Fruit fly (Drosophila melanogaster) whole organism, embryonic: Measurements from ENCODE around the gene CG8944.

ENCODE experiments used
- ATbp ChIP-seq: fragments of 200-800 bp; sonication (Bioruptor generic); optimal IDR thresholded peaks from 2 replicates; lab custom pipeline; 2017; ENCODE audit warnings: missing biosample characterization, mild to moderate bottlenecking, missing genetic modification characterization, missing genetic modification reagents
- Atf3 ChIP-seq: fragments of 200-800 bp; sonication (Bioruptor generic); optimal IDR thresholded peaks from 3 replicates; lab custom pipeline; 2016; ENCODE audit warnings: missing biosample characterization, missing genetic modification characterization
- Bdp1 ChIP-seq: fragments of 200-800 bp; sonication (Bioruptor generic); optimal IDR thresholded peaks from 3 replicates; lab custom pipeline; 2016; ENCODE audit warnings: missing biosample characterization, missing genetic modification characterization
- BtbVII ChIP-seq: fragments of 200-800 bp; sonication (Bioruptor generic); optimal IDR thresholded peaks from 3 replicates; lab custom pipeline; 2017; ENCODE audit warnings: missing biosample characterization, mild to moderate bottlenecking, missing genetic modification characterization
- CG11398 ChIP-seq: fragments of 200-800 bp; sonication (Bioruptor generic); optimal IDR thresholded peaks from 2 replicates; lab custom pipeline; 2016; ENCODE audit warnings: missing biosample characterization, missing genetic modification characterization
- CG11560 ChIP-seq: fragments of 200-800 bp; sonication (Bioruptor generic); IDR thresholded peaks from 3 replicates; pipeline ENCODE4 v1.3.6; 2022; ENCODE audit warnings: missing biosample characterization, missing genetic modification characterization
- CG13424 ChIP-seq: fragments of 200-800 bp; sonication (Bioruptor generic); optimal IDR thresholded peaks from 2 replicates; lab custom pipeline; 2019; ENCODE audit warnings: missing biosample characterization, mild to moderate bottlenecking, missing genetic modification characterization, moderate library complexity
- CG18011 ChIP-seq: fragments of 200-800 bp; sonication (Bioruptor generic); optimal IDR thresholded peaks from 2 replicates; lab custom pipeline; 2017; ENCODE audit warnings: missing biosample characterization, missing genetic modification characterization, mild to moderate bottlenecking, moderate library complexity, missing genotype
- CG31441 ChIP-seq: fragments of 200-800 bp; sonication (Bioruptor generic); IDR thresholded peaks from 2 replicates; pipeline ENCODE4 v1.3.6; 2022; ENCODE audit warnings: missing biosample characterization, missing genetic modification characterization
- CG3163 ChIP-seq: fragments of 200-800 bp; sonication (Bioruptor generic); optimal IDR thresholded peaks from 3 replicates; lab custom pipeline; 2016; ENCODE audit warnings: missing biosample characterization, missing genetic modification characterization
- CG32532 ChIP-seq: fragments of 200-800 bp; sonication (Bioruptor generic); IDR thresholded peaks from 2 replicates; pipeline ENCODE4 v1.3.6; 2022; ENCODE audit warnings: missing biosample characterization, missing genetic modification characterization
- CG7357 ChIP-seq: fragments of 200-800 bp; sonication (Bioruptor generic); IDR thresholded peaks from 3 replicates; pipeline ENCODE4 v1.3.6; 2022; ENCODE audit warnings: missing biosample characterization, missing genetic modification characterization
- CG7745 ChIP-seq: fragments of 200-800 bp; sonication (Bioruptor generic); optimal IDR thresholded peaks from 2 replicates; lab custom pipeline; 2018; ENCODE audit warnings: missing biosample characterization, mild to moderate bottlenecking, missing genetic modification characterization, moderate library complexity
- CG8290 ChIP-seq, 3 experiments: fragments of 200-800 bp; sonication (Bioruptor generic); optimal IDR thresholded peaks; 2 replicates each; lab custom pipeline; 2016 to 2019; ENCODE audit warnings: missing biosample characterization in 3 of 3, missing genetic modification characterization in 3 of 3, mild to moderate bottlenecking in 2 of 3, moderate library complexity in 1 of 3
- Ets65A ChIP-seq: fragments of 200-800 bp; sonication (Bioruptor generic); peaks from one replicate; lab custom pipeline; 2016; ENCODE audit warnings: missing biosample characterization, missing genetic modification characterization
- H15 ChIP-seq: fragments of 200-800 bp; sonication (Bioruptor generic); IDR thresholded peaks from 3 replicates; pipeline ENCODE4 v1.3.6; 2022; ENCODE audit warnings: missing biosample characterization, missing genetic modification characterization
- H2.0 ChIP-seq: fragments of 200-800 bp; sonication (Bioruptor generic); IDR thresholded peaks from 2 replicates; pipeline ENCODE4 v1.3.6; 2022; ENCODE audit warnings: missing biosample characterization, missing genetic modification characterization
- MTF-1 ChIP-seq: fragments of 200-800 bp; sonication (Bioruptor generic); optimal IDR thresholded peaks from 2 replicates; lab custom pipeline; 2018; ENCODE audit warnings: missing biosample characterization, mild to moderate bottlenecking, missing genetic modification characterization, borderline replicate concordance
- Mad ChIP-seq: fragments of 200-800 bp; sonication (Bioruptor generic); optimal IDR thresholded peaks from 2 replicates; lab custom pipeline; 2016; ENCODE audit warnings: missing biosample characterization, missing genetic modification characterization
- Sin3A ChIP-seq: fragments of >200 bp; optimal IDR thresholded peaks from 2 replicates; lab custom pipeline; 2018
- Sox100B ChIP-seq: fragments of 200-800 bp; sonication (Bioruptor generic); optimal IDR thresholded peaks from 3 replicates; lab custom pipeline; 2018; ENCODE audit warnings: missing biosample characterization, mild to moderate bottlenecking, missing genetic modification characterization
- Sry-δ ChIP-seq: fragments of 200-800 bp; sonication (Bioruptor generic); optimal IDR thresholded peaks from 2 replicates; lab custom pipeline; 2016; ENCODE audit warnings: missing biosample characterization, missing genetic modification characterization
- Trl ChIP-seq, 3 experiments: fragments of >200 bp in 2 of 3; fragments of 200-800 bp in 1 of 3; sonication (Bioruptor generic) in 1 of 3; optimal IDR thresholded peaks; 2 replicates in 1 of 3; 3 replicates in 2 of 3; lab custom pipeline; 2016 to 2017; ENCODE audit warnings: missing biosample characterization in 1 of 3, missing genetic modification characterization in 1 of 3
- YL-1 ChIP-seq: fragments of 200-800 bp; sonication (Bioruptor generic); optimal IDR thresholded peaks from 3 replicates; lab custom pipeline; 2017; ENCODE audit warnings: missing biosample characterization, mild to moderate bottlenecking, missing genetic modification characterization
- bigmax ChIP-seq: fragments of 200-800 bp; sonication (Bioruptor generic); optimal IDR thresholded peaks from 2 replicates; lab custom pipeline; 2018; ENCODE audit warnings: missing biosample characterization, mild to moderate bottlenecking, missing genetic modification characterization
- bowl ChIP-seq: fragments of 200-800 bp; sonication (Bioruptor generic); IDR thresholded peaks from 2 replicates; pipeline ENCODE4 v1.3.6; 2022; ENCODE audit warnings: missing biosample characterization, missing genetic modification characterization
- cg ChIP-seq: fragments of 200-800 bp; sonication (Bioruptor generic); optimal IDR thresholded peaks from 3 replicates; lab custom pipeline; 2019; ENCODE audit warnings: missing biosample characterization, mild to moderate bottlenecking, missing genetic modification characterization, moderate library complexity
- chn ChIP-seq: fragments of 200-800 bp; sonication (Bioruptor generic); optimal IDR thresholded peaks from 2 replicates; lab custom pipeline; 2016; ENCODE audit warnings: missing biosample characterization, missing genetic modification characterization
- ems ChIP-seq: fragments of 200-800 bp; sonication (Bioruptor generic); optimal IDR thresholded peaks from 3 replicates; lab custom pipeline; 2016; ENCODE audit warnings: missing biosample characterization, missing genetic modification characterization
- esg ChIP-seq: fragments of 200-800 bp; sonication (Bioruptor generic); conservative IDR thresholded peaks from 2 replicates; pipeline ENCODE4 v1.3.6; 2022; ENCODE audit warnings: missing biosample characterization, missing genetic modification characterization
- ham ChIP-seq: fragments of 200-800 bp; sonication (Bioruptor generic); IDR thresholded peaks from 2 replicates; pipeline ENCODE4 v1.3.6; 2022; ENCODE audit warnings: missing biosample characterization, missing genetic modification characterization
- hkb ChIP-seq, 2 experiments: fragments of 200-800 bp in 1 of 2; fragments of >200 bp in 1 of 2; sonication (Bioruptor generic) in 1 of 2; IDR thresholded peaks in 1 of 2; optimal IDR thresholded peaks in 1 of 2; 2 replicates each; pipeline versions ENCODE4 v1.3.6 to Lab custom; 2017 to 2022; ENCODE audit warnings: missing biosample characterization in 1 of 2, missing genetic modification characterization in 1 of 2
- jumu ChIP-seq: fragments of 200-800 bp; sonication (Bioruptor generic); optimal IDR thresholded peaks from 3 replicates; lab custom pipeline; 2016; ENCODE audit warnings: missing biosample characterization, missing genetic modification characterization
- kah ChIP-seq: fragments of 200-800 bp; sonication (Bioruptor generic); optimal IDR thresholded peaks from 2 replicates; lab custom pipeline; 2018; ENCODE audit warnings: missing biosample characterization, mild to moderate bottlenecking, missing genetic modification characterization
- lab ChIP-seq: fragments of 200-800 bp; sonication (Bioruptor generic); optimal IDR thresholded peaks from 3 replicates; lab custom pipeline; 2017; ENCODE audit warnings: missing biosample characterization, missing genetic modification characterization, mild to moderate bottlenecking, moderate library complexity, missing genetic modification reagents
- lola ChIP-seq, 3 experiments: fragments of >200 bp in 2 of 3; fragments of 200-800 bp in 1 of 3; sonication (Bioruptor generic) in 1 of 3; optimal IDR thresholded peaks; 2 replicates each; lab custom pipeline; 2017 to 2019; ENCODE audit warnings: missing biosample characterization in 3 of 3, missing genetic modification characterization in 3 of 3, mild to moderate bottlenecking in 1 of 3, moderate library complexity in 1 of 3
- mirr ChIP-seq: fragments of 200-800 bp; sonication (Bioruptor generic); optimal IDR thresholded peaks from 3 replicates; lab custom pipeline; 2018; ENCODE audit warnings: missing biosample characterization, mild to moderate bottlenecking, missing genetic modification characterization
- nerfin-1 ChIP-seq: fragments of 200-800 bp; sonication (Bioruptor generic); optimal IDR thresholded peaks from 3 replicates; lab custom pipeline; 2019; ENCODE audit warnings: missing biosample characterization, mild to moderate bottlenecking, missing genetic modification characterization, moderate library complexity
- nom ChIP-seq: fragments of 200-800 bp; sonication (Bioruptor generic); optimal IDR thresholded peaks from 2 replicates; lab custom pipeline; 2017; ENCODE audit warnings: missing biosample characterization, missing genetic modification characterization, mild to moderate bottlenecking, moderate library complexity, missing genetic modification reagents
- phol ChIP-seq: fragments of 200-800 bp; sonication (Bioruptor generic); optimal IDR thresholded peaks from 3 replicates; lab custom pipeline; 2018; ENCODE audit warnings: missing biosample characterization, mild to moderate bottlenecking, missing genetic modification characterization, moderate library complexity
- prd ChIP-seq, 3 experiments: fragments of >200 bp in 2 of 3; fragments of 200-800 bp in 1 of 3; sonication (Bioruptor generic) in 1 of 3; optimal IDR thresholded peaks in 2 of 3; IDR thresholded peaks in 1 of 3; 2 replicates in 2 of 3; 3 replicates in 1 of 3; pipeline versions ENCODE4 v1.3.6 to Lab custom; 2017 to 2022; ENCODE audit warnings: missing biosample characterization in 1 of 3, missing genetic modification characterization in 1 of 3
- psq ChIP-seq: fragments of 200-800 bp; sonication (Bioruptor generic); optimal IDR thresholded peaks from 2 replicates; lab custom pipeline; 2017; ENCODE audit warnings: missing biosample characterization, missing genetic modification characterization
- sens-2 ChIP-seq: fragments of 200-800 bp; sonication (Bioruptor generic); IDR thresholded peaks from 2 replicates; pipeline ENCODE4 v1.3.6; 2022; ENCODE audit warnings: missing biosample characterization, missing genetic modification characterization
- so ChIP-seq: fragments of 200-800 bp; sonication (Bioruptor generic); IDR thresholded peaks from 3 replicates; pipeline ENCODE4 v1.3.6; 2022; ENCODE audit warnings: missing biosample characterization, missing genetic modification characterization
- tna ChIP-seq: fragments of 200-800 bp; sonication (Bioruptor generic); IDR thresholded peaks from 2 replicates; pipeline ENCODE4 v1.3.6; 2022; ENCODE audit warnings: missing biosample characterization, missing genetic modification characterization; ENCODE audit not compliant: partially characterized antibody
- tup ChIP-seq: fragments of 200-800 bp; sonication (Bioruptor generic); optimal IDR thresholded peaks from 2 replicates; lab custom pipeline; 2016; ENCODE audit warnings: missing biosample characterization, mild to moderate bottlenecking, missing genetic modification characterization, moderate library complexity
- twi ChIP-seq: fragments of 200-800 bp; optimal IDR thresholded peaks from 2 replicates; lab custom pipeline; 2019; ENCODE audit warnings: missing biosample characterization, mild to moderate bottlenecking, missing genetic modification characterization, moderate library complexity
- unpg ChIP-seq: fragments of 200-800 bp; sonication (Bioruptor generic); optimal IDR thresholded peaks from 3 replicates; lab custom pipeline; 2018; ENCODE audit warnings: missing biosample characterization, mild to moderate bottlenecking, missing genetic modification characterization, moderate library complexity

CG8944 gene

dm6 chrX:15745905-15746681 is at the start of gene CG8944, which contains the start of gene CCT6 (continued):
- TF ChIP-seq CG11398 (GFP tag; lab: Kevin White, UChicago), result no peak
- TF ChIP-seq mirr (GFP tag; lab: Kevin White, UChicago), result no peak
- TF ChIP-seq hkb (optimal IDR thresholded peaks at IDR 0.05; lab: Kevin White, UChicago), result no peak
- TF ChIP-seq hkb (GFP tag; IDR thresholded peaks at IDR 0.05; lab: Robert Waterston, UW), result no peak
- TF ChIP-seq so, result no peak
- TF ChIP-seq bigmax (GFP tag; lab: Kevin White, UChicago), result no peak
- TF ChIP-seq CG18011 (GFP tag; lab: Kevin White, UChicago), result no peak
- TF ChIP-seq CG7745 (tag; lab: Kevin White, UChicago), result no peak
- TF ChIP-seq Bdp1 (GFP tag; lab: Kevin White, UChicago), result no peak
- peak; percentile 69 for TF ChIP-seq Sry-δ
- no peak for TF ChIP-seq esg
- TF ChIP-seq phol (tag; lab: Kevin White, UChicago), result peak; percentile 36
- no peak for TF ChIP-seq prd (optimal IDR thresholded peaks at IDR 0.05; lab: Kevin White, UChicago)
- no peak; the same call in 2 of the 3 replicates for TF ChIP-seq prd (GFP tag; IDR thresholded peaks at IDR 0.05; lab: Robert Waterston, UW)
- TF ChIP-seq ems (GFP tag; lab: Kevin White, UChicago), result no peak
- TF ChIP-seq Sox100B (GFP tag; lab: Kevin White, UChicago), result no peak
- TF ChIP-seq kah (GFP tag; lab: Kevin White, UChicago), result no peak
- peak; percentile 81 for TF ChIP-seq Ets65A (GFP tag; lab: Kevin White, UChicago)
- TF ChIP-seq nerfin-1 (tag; lab: Kevin White, UChicago), result no peak
- TF ChIP-seq cg (GFP tag; lab: Kevin White, UChicago), result no peak
- TF ChIP-seq unpg (GFP tag; lab: Kevin White, UChicago), result no peak
- no peak for TF ChIP-seq bowl
- TF ChIP-seq CG13424 (tag; lab: Kevin White, UChicago), result peak; percentile 29
- TF ChIP-seq twi, result no peak
- no peak for TF ChIP-seq lab (GFP tag; lab: Kevin White, UChicago)
- no peak for TF ChIP-seq H15
- TF ChIP-seq Trl (optimal IDR thresholded peaks at IDR 0.05; lab: Kevin White, UChicago), result no peak
- TF ChIP-seq Trl (GFP tag; optimal IDR thresholded peaks at IDR 0.05; lab: Kevin White, UChicago), result no peak
- TF ChIP-seq psq (GFP tag; lab: Kevin White, UChicago), result no peak
- no peak for TF ChIP-seq CG31441 (GFP tag; lab: Robert Waterston, UW)
- no peak for TF ChIP-seq tna
- TF ChIP-seq CG3163 (GFP tag; lab: Kevin White, UChicago), result no peak
- no peak for TF ChIP-seq nom (GFP tag; lab: Kevin White, UChicago)
- TF ChIP-seq chn (GFP tag; lab: Kevin White, UChicago), result no peak
- TF ChIP-seq ham, result no peak
- no peak for TF ChIP-seq Mad
- 0 out of 2 replicates have a peak, but pooled peaks have one; percentile 38 for TF ChIP-seq CG32532
- TF ChIP-seq Atf3 (GFP tag; lab: Kevin White, UChicago), result no peak
- TF ChIP-seq CG8290 (GFP tag; optimal IDR thresholded peaks at IDR 0.05; lab: Kevin White, UChicago), result no peak
- TF ChIP-seq CG8290 (tag; optimal IDR thresholded peaks at IDR 0.05; lab: Kevin White, UChicago), result no peak
- no peak for TF ChIP-seq YL-1 (GFP tag; lab: Kevin White, UChicago)
- no peak for TF ChIP-seq ATbp
- TF ChIP-seq jumu (GFP tag; lab: Kevin White, UChicago), result no peak
- TF ChIP-seq CG11560 (tag; lab: Robert Waterston, UW), result no peak
- TF ChIP-seq BtbVII (GFP tag; lab: Kevin White, UChicago), result no peak
- TF ChIP-seq H2.0 (GFP tag; lab: Robert Waterston, UW), result no peak
- no peak for TF ChIP-seq CG7357
- TF ChIP-seq tup (GFP tag; lab: Kevin White, UChicago), result no peak
- TF ChIP-seq Sin3A, result no peak
- TF ChIP-seq MTF-1 (GFP tag; lab: Kevin White, UChicago), result no peak
- TF ChIP-seq lola (GFP tag; optimal IDR thresholded peaks at IDR 0.05; lab: Kevin White, UChicago), result no peak
- TF ChIP-seq sens-2 (GFP tag; lab: Robert Waterston, UW), result 0 out of 2 replicates have a peak, but pooled peaks have one; percentile 12
